Fruit fly (Drosophila melanogaster): ENCODE results near the gene PDZ-GEF.

The PDZ-GEF gene

DNA sequence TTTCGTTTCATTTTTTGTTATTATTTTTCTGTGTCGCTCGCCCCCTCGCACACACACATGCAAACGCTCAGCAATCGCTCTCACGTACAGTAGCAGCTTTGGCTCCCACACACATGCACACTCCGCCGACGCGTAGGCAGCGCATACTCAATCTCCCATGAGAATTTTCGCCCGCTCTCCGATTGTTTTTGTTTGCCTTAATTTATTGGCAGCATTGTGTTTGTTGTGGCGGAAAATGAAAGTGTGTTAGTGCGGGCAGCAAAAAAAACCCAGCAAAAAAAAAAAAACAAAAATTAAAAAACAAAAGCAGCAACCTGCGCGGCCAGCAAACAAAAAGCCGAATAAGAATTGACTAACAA, 798 bp downstream of the PDZ-GEF start (continued):
- TF ChIP-seq woc (GFP tag; optimal IDR thresholded peaks at IDR 0.05) (no peak), Mio (GFP tag; optimal IDR thresholded peaks at IDR 0.05) (no peak), rgr (GFP tag; optimal IDR thresholded peaks at IDR 0.05) (no peak), brk (GFP tag; optimal IDR thresholded peaks at IDR 0.05) (no peak), sage (GFP tag; optimal IDR thresholded peaks at IDR 0.05) (peak; percentile 4), jim (GFP tag; optimal IDR thresholded peaks at IDR 0.05) (peak; percentile 35), Abd-B (GFP tag; optimal IDR thresholded peaks at IDR 0.05) (peak; percentile 47), pan (optimal IDR thresholded peaks at IDR 0.05) (no peak), OdsH (GFP tag; optimal IDR thresholded peaks at IDR 0.05) (peak; percentile 23), N (GFP tag; optimal IDR thresholded peaks at IDR 0.05) (no peak), Rel (GFP tag; optimal IDR thresholded peaks at IDR 0.05) (peak; percentile 90), Rel (tag; optimal IDR thresholded peaks at IDR 0.05) (peak; percentile 69)

DNA sequence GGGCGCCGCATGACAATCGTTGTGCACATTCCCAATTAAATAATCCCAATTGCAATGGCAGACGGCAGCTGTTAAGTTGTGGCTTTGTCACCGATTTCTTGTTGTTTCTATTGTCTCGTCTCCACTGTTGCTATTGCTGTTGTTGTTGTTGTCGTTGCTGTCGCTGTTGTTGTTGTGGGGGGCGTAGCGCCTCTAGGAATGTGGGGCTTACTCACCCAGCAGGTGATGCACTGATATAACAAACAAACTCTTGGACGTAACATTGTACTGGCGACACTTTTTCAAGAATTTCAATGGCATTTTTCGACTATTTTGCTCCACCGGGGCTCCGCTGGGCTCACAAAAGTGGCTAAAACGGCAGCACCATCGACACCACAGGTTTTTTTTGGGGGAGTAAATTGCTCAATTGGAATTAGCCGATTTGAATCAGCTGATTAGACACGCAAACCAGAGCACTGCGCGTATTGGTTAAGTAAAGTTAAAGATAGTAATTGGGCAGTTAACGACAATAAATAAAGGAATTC, 14.3 kb downstream of the PDZ-GEF start:
- TF ChIP-seq pan (optimal IDR thresholded peaks at IDR 0.05) (no peak), Mio (GFP tag; optimal IDR thresholded peaks at IDR 0.05) (no peak), Myc (optimal IDR thresholded peaks at IDR 0.05) (peak; percentile 58)

DNA sequence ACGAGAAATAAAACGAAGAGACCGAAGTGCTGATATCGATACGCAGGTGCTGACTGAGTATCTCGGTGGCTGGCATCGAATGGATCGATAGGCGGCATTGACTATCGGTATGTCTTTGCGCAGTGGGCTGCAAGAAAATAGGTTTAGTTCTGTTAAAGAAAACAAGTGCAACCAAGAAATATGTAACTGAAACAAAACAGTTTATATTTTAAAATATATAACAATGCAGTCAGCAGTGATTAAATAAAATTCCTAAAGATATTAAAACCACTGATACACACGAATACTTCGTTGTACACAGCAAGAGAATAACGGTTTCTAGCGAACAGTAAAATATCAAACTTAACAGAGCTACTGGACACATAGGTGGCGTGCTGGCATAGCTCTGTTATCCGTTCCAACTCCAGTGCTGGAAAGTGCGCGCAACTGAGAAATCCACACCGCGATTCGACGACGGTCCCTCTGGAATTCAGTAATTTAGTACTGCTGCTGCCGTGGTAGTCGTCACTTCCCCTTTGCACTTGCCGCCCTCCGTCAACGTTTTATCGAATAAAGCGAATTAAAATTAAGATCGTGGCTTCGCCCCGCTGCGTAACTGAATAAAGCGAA, 14.9 kb downstream of the PDZ-GEF start, which contains the start of the genes Pez and Cpr:
Pez (minus strand) TSS at position 305 of the 609 bp plus-strand sequence.
Cpr (plus strand) TSS at position 470 of the 609 bp plus-strand sequence.
- TF ChIP-seq Dfd (GFP tag; optimal IDR thresholded peaks at IDR 0.05): no peak
- peak; percentile 21 for TF ChIP-seq sv (GFP tag; optimal IDR thresholded peaks at IDR 0.05)
- TF ChIP-seq Rel (GFP tag; optimal IDR thresholded peaks at IDR 0.05): no peak
- TF ChIP-seq Rel (tag; optimal IDR thresholded peaks at IDR 0.05): peak; percentile 26
- peak; percentile 66 for TF ChIP-seq h (GFP tag; optimal IDR thresholded peaks at IDR 0.05)
- no peak for TF ChIP-seq HLH106 (tag; optimal IDR thresholded peaks at IDR 0.05)
- TF ChIP-seq fru (GFP tag; optimal IDR thresholded peaks at IDR 0.05): peak; percentile 85
- TF ChIP-seq Dif (GFP tag; optimal IDR thresholded peaks at IDR 0.05; ENCODE audit: partially characterized antibody): no peak
- no peak for TF ChIP-seq dl (GFP tag; optimal IDR thresholded peaks at IDR 0.05; ENCODE audit: insufficient read depth in 1 of 2, partially characterized antibody in 2 of 2)
- TF ChIP-seq Hr78 (GFP tag; optimal IDR thresholded peaks at IDR 0.05): no peak
- TF ChIP-seq sage (GFP tag; optimal IDR thresholded peaks at IDR 0.05): peak; percentile 16
- TF ChIP-seq br (GFP tag; optimal IDR thresholded peaks at IDR 0.05): peak; percentile 44
- TF ChIP-seq Hr83 (GFP tag; optimal IDR thresholded peaks at IDR 0.05; ENCODE audit: poor library complexity, severe bottlenecking): peak; percentile 46
- TF ChIP-seq Sp1 (GFP tag; optimal IDR thresholded peaks at IDR 0.05): peak; percentile 9
- no peak for TF ChIP-seq foxo (GFP tag; optimal IDR thresholded peaks at IDR 0.05)
- TF ChIP-seq CG9705 (GFP tag; optimal IDR thresholded peaks at IDR 0.05): no peak
- no peak for TF ChIP-seq woc (GFP tag; optimal IDR thresholded peaks at IDR 0.05)
- TF ChIP-seq ey (GFP tag; optimal IDR thresholded peaks at IDR 0.05): peak; percentile 17

DNA sequence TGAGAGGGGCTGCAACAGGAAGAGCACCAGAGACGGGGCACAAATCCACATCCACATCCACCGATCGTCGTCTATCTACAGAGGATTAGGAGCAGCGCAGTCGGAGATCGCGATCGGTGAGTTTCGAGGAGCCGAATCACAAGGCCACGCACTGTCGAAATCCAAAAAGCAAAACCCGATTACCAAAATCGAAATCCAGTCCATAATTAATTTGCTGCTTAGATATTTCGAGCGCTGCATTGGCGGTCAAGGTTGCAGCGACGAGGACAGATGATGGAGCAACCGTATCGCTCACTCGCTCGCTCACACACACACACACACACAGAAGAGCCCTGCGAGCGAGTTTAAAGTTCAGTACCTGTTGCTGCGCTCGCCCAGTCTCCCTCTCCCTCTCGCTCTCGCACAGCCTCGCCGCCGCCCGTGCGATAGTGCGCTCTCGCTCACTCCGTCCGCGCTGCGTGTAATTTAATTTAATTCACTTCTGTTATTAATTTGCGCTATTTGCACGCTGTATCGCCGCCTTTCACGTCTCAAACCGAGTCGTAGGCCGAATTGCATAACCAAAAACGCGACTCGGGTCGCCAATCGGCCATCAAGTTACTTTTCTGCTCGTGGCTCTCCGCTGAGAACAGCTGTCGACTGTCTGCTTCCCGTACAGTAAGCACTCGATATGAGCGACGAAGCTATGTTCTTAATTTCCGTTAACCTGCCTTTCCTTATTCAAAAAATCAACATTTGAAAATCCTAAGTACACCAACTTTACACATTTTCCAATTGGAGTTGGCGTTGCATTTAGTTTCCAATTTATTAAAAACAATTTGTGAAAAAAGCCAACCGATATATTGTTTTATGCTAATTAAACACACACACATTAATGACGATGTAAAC, 15.7 kb downstream of the PDZ-GEF start:
- TF ChIP-seq CrebA (GFP tag; optimal IDR thresholded peaks at IDR 0.05; ENCODE audit: borderline replicate concordance) (no peak), sage (GFP tag; optimal IDR thresholded peaks at IDR 0.05) (no peak), ey (GFP tag; optimal IDR thresholded peaks at IDR 0.05) (peak; percentile 50), h (GFP tag; optimal IDR thresholded peaks at IDR 0.05) (peak; percentile 32), fru (GFP tag; optimal IDR thresholded peaks at IDR 0.05) (no peak), sv (GFP tag; optimal IDR thresholded peaks at IDR 0.05) (no peak), woc (GFP tag; optimal IDR thresholded peaks at IDR 0.05) (peak; percentile 17), Hr78 (GFP tag; optimal IDR thresholded peaks at IDR 0.05) (no peak), CG32264 (GFP tag; optimal IDR thresholded peaks at IDR 0.05) (peak; percentile 8), usp (GFP tag; optimal IDR thresholded peaks at IDR 0.05) (no peak), dmrt93B (GFP tag; optimal IDR thresholded peaks at IDR 0.05) (peak; percentile 2), brk (GFP tag; optimal IDR thresholded peaks at IDR 0.05) (no peak), foxo (GFP tag; optimal IDR thresholded peaks at IDR 0.05) (peak in 1 of 2 experiments; percentile 43), br (GFP tag; optimal IDR thresholded peaks at IDR 0.05) (peak; percentile 55), tai (GFP tag; optimal IDR thresholded peaks at IDR 0.05) (no peak), Abd-B (GFP tag; optimal IDR thresholded peaks at IDR 0.05) (no peak), Dfd (GFP tag; optimal IDR thresholded peaks at IDR 0.05) (no peak), HLH106 (tag; optimal IDR thresholded peaks at IDR 0.05) (peak; percentile 20), psq (GFP tag; optimal IDR thresholded peaks at IDR 0.05) (no peak), Hnf4 (GFP tag; optimal IDR thresholded peaks at IDR 0.05) (peak; percentile 54), lola (GFP tag; optimal IDR thresholded peaks at IDR 0.05) (peak; percentile 5), OdsH (GFP tag; optimal IDR thresholded peaks at IDR 0.05) (peak; percentile 22), Rel (GFP tag; optimal IDR thresholded peaks at IDR 0.05) (no peak), Rel (tag; optimal IDR thresholded peaks at IDR 0.05) (no peak), Sp1 (GFP tag; optimal IDR thresholded peaks at IDR 0.05) (no peak), dl (GFP tag; optimal IDR thresholded peaks at IDR 0.05; ENCODE audit: insufficient read depth in 1 of 2, partially characterized antibody in 2 of 2) (no peak), rgr (GFP tag; optimal IDR thresholded peaks at IDR 0.05) (peak; percentile 38), Mio (GFP tag; optimal IDR thresholded peaks at IDR 0.05) (no peak), Vsx2 (GFP tag; optimal IDR thresholded peaks at IDR 0.05; ENCODE audit: partially characterized antibody) (no peak), Jra (GFP tag; optimal IDR thresholded peaks at IDR 0.05) (no peak), Myc (optimal IDR thresholded peaks at IDR 0.05) (no peak), Hr83 (GFP tag; optimal IDR thresholded peaks at IDR 0.05; ENCODE audit: poor library complexity, severe bottlenecking) (no peak), jim (GFP tag; optimal IDR thresholded peaks at IDR 0.05) (no peak), CG9705 (GFP tag; optimal IDR thresholded peaks at IDR 0.05) (no peak)
